Fruit fly (Drosophila melanogaster) whole organism, embryonic: Measurements from ENCODE around the gene Set2.

ENCODE experiments used
- Aef1 ChIP-seq: fragments of 200-800 bp; sonication (Bioruptor generic); IDR thresholded peaks from 3 replicates; pipeline ENCODE4 v1.3.6; 2022; ENCODE audit warnings: missing biosample characterization, missing genetic modification characterization
- CG10431 ChIP-seq: fragments of 200-800 bp; sonication (Bioruptor generic); optimal IDR thresholded peaks from 3 replicates; lab custom pipeline; 2018; ENCODE audit warnings: missing biosample characterization, mild to moderate bottlenecking, missing genetic modification characterization
- CG11696 ChIP-seq: fragments of 200-800 bp; sonication (Bioruptor generic); IDR thresholded peaks from 2 replicates; pipeline ENCODE4 v1.3.6; 2022; ENCODE audit warnings: missing biosample characterization, missing genetic modification characterization
- CG12219 ChIP-seq: fragments of 200-800 bp; sonication (Bioruptor generic); optimal IDR thresholded peaks from 3 replicates; lab custom pipeline; 2018; ENCODE audit warnings: missing biosample characterization, mild to moderate bottlenecking, missing genetic modification characterization
- CG14667 ChIP-seq: fragments of 200-800 bp; sonication (Bioruptor generic); IDR thresholded peaks from 2 replicates; pipeline ENCODE4 v1.3.6; 2022; ENCODE audit warnings: missing biosample characterization, missing genetic modification characterization
- CG17829 ChIP-seq: fragments of 200-800 bp; optimal IDR thresholded peaks from 2 replicates; lab custom pipeline; 2019; ENCODE audit warnings: missing biosample characterization, mild to moderate bottlenecking, missing genetic modification characterization, moderate library complexity
- CG2129 ChIP-seq: fragments of 200-800 bp; sonication (Bioruptor generic); IDR thresholded peaks from 2 replicates; pipeline ENCODE4 v1.3.6; 2022; ENCODE audit warnings: missing biosample characterization, missing genetic modification characterization; ENCODE audit not compliant: partially characterized antibody
- CG2875 ChIP-seq: fragments of 200-800 bp; sonication (Bioruptor generic); optimal IDR thresholded peaks from 2 replicates; lab custom pipeline; 2017; ENCODE audit warnings: missing biosample characterization, mild to moderate bottlenecking, missing genetic modification characterization, missing genetic modification reagents
- CG4328 ChIP-seq: fragments of 200-800 bp; sonication (Bioruptor generic); optimal IDR thresholded peaks from 3 replicates; lab custom pipeline; 2017; ENCODE audit warnings: missing biosample characterization, missing genetic modification reagents, missing genetic modification characterization
- CG4404 ChIP-seq: fragments of 200-800 bp; sonication (Bioruptor generic); IDR thresholded peaks from 2 replicates; pipeline ENCODE4 v1.3.6; 2022; ENCODE audit warnings: missing biosample characterization, missing genetic modification characterization
- CG6175 ChIP-seq: fragments of 200-800 bp; sonication (Bioruptor generic); IDR thresholded peaks from 3 replicates; pipeline ENCODE4 v1.3.6; 2022; ENCODE audit warnings: missing biosample characterization, missing genetic modification characterization
- CG8290 ChIP-seq, 3 experiments: fragments of 200-800 bp; sonication (Bioruptor generic); optimal IDR thresholded peaks; 2 replicates each; lab custom pipeline; 2016 to 2019; ENCODE audit warnings: missing biosample characterization in 3 of 3, missing genetic modification characterization in 3 of 3, mild to moderate bottlenecking in 2 of 3, moderate library complexity in 1 of 3
- CG8388 ChIP-seq: fragments of 200-800 bp; sonication (Bioruptor generic); optimal IDR thresholded peaks from 2 replicates; lab custom pipeline; 2019; ENCODE audit warnings: missing biosample characterization, mild to moderate bottlenecking, missing genetic modification characterization, moderate library complexity
- CG8478 ChIP-seq: fragments of >200 bp; optimal IDR thresholded peaks from 2 replicates; lab custom pipeline; 2018
- CG8765 ChIP-seq: fragments of 200-800 bp; sonication (Bioruptor generic); IDR thresholded peaks from 2 replicates; pipeline ENCODE4 v1.3.6; 2022; ENCODE audit warnings: missing biosample characterization, missing genetic modification characterization
- CkIIα-i1 ChIP-seq: fragments of 200-800 bp; sonication (Bioruptor generic); IDR thresholded peaks from 2 replicates; pipeline ENCODE4 v1.3.6; 2022; ENCODE audit warnings: missing biosample characterization, missing genetic modification characterization
- Dp ChIP-seq: fragments of 200-800 bp; sonication (Bioruptor generic); optimal IDR thresholded peaks from 2 replicates; lab custom pipeline; 2018; ENCODE audit warnings: missing biosample characterization, mild to moderate bottlenecking, missing genetic modification characterization, moderate library complexity
- Fer2 ChIP-seq: fragments of 200-800 bp; sonication (Bioruptor generic); optimal IDR thresholded peaks from 2 replicates; lab custom pipeline; 2018; ENCODE audit warnings: missing biosample characterization, mild to moderate bottlenecking, missing genetic modification characterization, moderate library complexity
- GATAe ChIP-seq: fragments of 200-800 bp; sonication (Bioruptor generic); conservative IDR thresholded peaks from 2 replicates; pipeline ENCODE4 v1.3.6; 2022; ENCODE audit warnings: missing biosample characterization, missing genetic modification characterization
- H15 ChIP-seq: fragments of 200-800 bp; sonication (Bioruptor generic); IDR thresholded peaks from 3 replicates; pipeline ENCODE4 v1.3.6; 2022; ENCODE audit warnings: missing biosample characterization, missing genetic modification characterization
- HLH4C ChIP-seq: fragments of 200-800 bp; sonication (Bioruptor generic); IDR thresholded peaks from 3 replicates; pipeline ENCODE4 v1.3.6; 2022; ENCODE audit warnings: missing biosample characterization, missing genetic modification characterization; ENCODE audit not compliant: partially characterized antibody
- Hmr ChIP-seq: fragments of 200-800 bp; sonication (Bioruptor generic); optimal IDR thresholded peaks from 3 replicates; lab custom pipeline; 2017; ENCODE audit warnings: mild to moderate bottlenecking, missing biosample characterization, missing genetic modification reagents, missing genetic modification characterization
- Nf-YA ChIP-seq: fragments of 200-800 bp; sonication (Bioruptor generic); IDR thresholded peaks from 2 replicates; pipeline ENCODE4 v1.3.6; 2022; ENCODE audit warnings: missing biosample characterization, missing genetic modification characterization
- Nf-YC ChIP-seq: fragments of 200-800 bp; optimal IDR thresholded peaks from 3 replicates; lab custom pipeline; 2019; ENCODE audit warnings: missing biosample characterization, mild to moderate bottlenecking, missing genetic modification characterization, moderate library complexity
- Oaz ChIP-seq: fragments of 200-800 bp; sonication (Bioruptor generic); IDR thresholded peaks from 2 replicates; pipeline ENCODE4 v1.3.6; 2022; ENCODE audit warnings: missing biosample characterization, missing genetic modification characterization
- Rx ChIP-seq: fragments of 200-800 bp; sonication (Bioruptor generic); IDR thresholded peaks from 2 replicates; pipeline ENCODE4 v1.3.6; 2022; ENCODE audit warnings: missing biosample characterization, missing genetic modification characterization
- Sin3A ChIP-seq: fragments of >200 bp; optimal IDR thresholded peaks from 2 replicates; lab custom pipeline; 2018
- YL-1 ChIP-seq: fragments of 200-800 bp; sonication (Bioruptor generic); optimal IDR thresholded peaks from 3 replicates; lab custom pipeline; 2017; ENCODE audit warnings: missing biosample characterization, mild to moderate bottlenecking, missing genetic modification characterization
- amos ChIP-seq: fragments of 200-800 bp; sonication (Bioruptor generic); IDR thresholded peaks from 2 replicates; pipeline ENCODE4 v1.3.6; 2022; ENCODE audit warnings: missing biosample characterization, missing genetic modification characterization; ENCODE audit not compliant: partially characterized antibody
- chif ChIP-seq, 2 experiments: fragments of 200-800 bp; sonication (Bioruptor generic); optimal IDR thresholded peaks; 3 replicates each; lab custom pipeline; 2016; ENCODE audit warnings: missing biosample characterization in 2 of 2, missing genetic modification characterization in 2 of 2
- chinmo ChIP-seq: fragments of 200-800 bp; sonication (Bioruptor generic); IDR thresholded peaks from 4 replicates; pipeline ENCODE4 v1.3.6; 2022; ENCODE audit warnings: missing biosample characterization, missing genetic modification characterization; ENCODE audit not compliant: partially characterized antibody
- croc ChIP-seq: fragments of 200-800 bp; sonication (Bioruptor generic); conservative IDR thresholded peaks from 3 replicates; pipeline ENCODE4 v1.3.6; 2022; ENCODE audit warnings: missing biosample characterization, missing genetic modification characterization
- dan ChIP-seq: fragments of 200-800 bp; sonication (Bioruptor generic); IDR thresholded peaks from 2 replicates; pipeline ENCODE4 v1.3.6; 2022; ENCODE audit warnings: missing biosample characterization, missing genetic modification characterization
- eve ChIP-seq, 2 experiments: fragments of >200 bp; optimal IDR thresholded peaks; 2 replicates each; lab custom pipeline; 2017; ENCODE audit warnings: missing biosample characterization in 2 of 2, missing genetic modification characterization in 2 of 2
- ewg ChIP-seq: fragments of 200-800 bp; sonication (Bioruptor generic); optimal IDR thresholded peaks from 3 replicates; lab custom pipeline; 2017; ENCODE audit warnings: mild to moderate bottlenecking, missing biosample characterization, missing genetic modification reagents, missing genetic modification characterization
- fd3F ChIP-seq: fragments of 200-800 bp; sonication (Bioruptor generic); optimal IDR thresholded peaks from 2 replicates; lab custom pipeline; 2018; ENCODE audit warnings: missing biosample characterization, mild to moderate bottlenecking, missing genetic modification characterization, moderate library complexity
- fd64A ChIP-seq: fragments of 200-800 bp; sonication (Bioruptor generic); optimal IDR thresholded peaks from 3 replicates; lab custom pipeline; 2018; ENCODE audit warnings: missing biosample characterization, mild to moderate bottlenecking, missing genetic modification characterization
- ftz-f1 ChIP-seq: fragments of 200-800 bp; sonication (Bioruptor generic); optimal IDR thresholded peaks from 2 replicates; lab custom pipeline; 2016; ENCODE audit warnings: missing biosample characterization, missing genetic modification characterization
- gsb ChIP-seq: fragments of 200-800 bp; sonication (Bioruptor generic); IDR thresholded peaks from 2 replicates; pipeline ENCODE4 v1.3.6; 2022; ENCODE audit warnings: missing biosample characterization, missing genetic modification characterization
- gsb-n ChIP-seq: fragments of 200-800 bp; sonication (Bioruptor generic); optimal IDR thresholded peaks from 3 replicates; lab custom pipeline; 2018; ENCODE audit warnings: missing biosample characterization, mild to moderate bottlenecking, missing genetic modification characterization
- kni ChIP-seq: fragments of 200-800 bp; sonication (Bioruptor generic); optimal IDR thresholded peaks from 3 replicates; lab custom pipeline; 2017; ENCODE audit warnings: mild to moderate bottlenecking, missing biosample characterization, missing genetic modification reagents, missing genetic modification characterization
- oc ChIP-seq: fragments of 200-800 bp; sonication (Bioruptor generic); optimal IDR thresholded peaks from 2 replicates; lab custom pipeline; 2018; ENCODE audit warnings: missing biosample characterization, mild to moderate bottlenecking, missing genetic modification characterization, moderate library complexity
- pros ChIP-seq: fragments of 200-800 bp; sonication (Bioruptor generic); optimal IDR thresholded peaks from 3 replicates; lab custom pipeline; 2019; ENCODE audit warnings: missing biosample characterization, mild to moderate bottlenecking, missing genetic modification characterization, moderate library complexity
- ranshi ChIP-seq: fragments of 200-800 bp; sonication (Bioruptor generic); IDR thresholded peaks from 2 replicates; pipeline ENCODE4 v1.3.6; 2022; ENCODE audit warnings: missing biosample characterization, missing genetic modification characterization
- row ChIP-seq: fragments of 200-800 bp; sonication (Bioruptor generic); IDR thresholded peaks from 3 replicates; pipeline ENCODE4 v1.3.6; 2022; ENCODE audit warnings: missing biosample characterization, missing genetic modification characterization
- sna ChIP-seq: fragments of 200-800 bp; sonication (Bioruptor generic); IDR thresholded peaks from 2 replicates; pipeline ENCODE4 v1.3.6; 2022; ENCODE audit warnings: missing biosample characterization, missing genetic modification characterization; ENCODE audit not compliant: partially characterized antibody
- vfl ChIP-seq: fragments of 200-800 bp; sonication (Bioruptor generic); optimal IDR thresholded peaks from 2 replicates; lab custom pipeline; 2016; ENCODE audit warnings: missing biosample characterization, missing genetic modification characterization
- wor ChIP-seq: fragments of 200-800 bp; sonication (Bioruptor generic); IDR thresholded peaks from 2 replicates; pipeline ENCODE4 v1.3.6; 2022; ENCODE audit warnings: missing biosample characterization, missing genetic modification characterization
- zfh1 ChIP-seq: fragments of 200-800 bp; sonication (Bioruptor generic); IDR thresholded peaks from 3 replicates; pipeline ENCODE4 v1.3.6; 2022; ENCODE audit warnings: missing biosample characterization, missing genetic modification characterization

Gene Set2

dm6 chrX:13396378-13397099 is 16.5 kb upstream of the Set2 start, which contains the start of gene Bcat (continued):
- TF ChIP-seq CG8388 (GFP tag; lab: Kevin White, UChicago) (peak; percentile 40), croc (GFP tag; lab: Robert Waterston, UW) (no peak; the same call in 2 of the 3 replicates), Hmr (peak; percentile 83), fd3F (peak; percentile 63), CG12219 (GFP tag; lab: Kevin White, UChicago) (no peak), amos (GFP tag; lab: Robert Waterston, UW) (no peak; the same call in 1 of the 2 replicates), oc (tag; lab: Kevin White, UChicago) (no peak), CG2129 (GFP tag; lab: Robert Waterston, UW) (no peak), vfl (no peak), Rx (GFP tag; lab: Robert Waterston, UW) (no peak; the same call in 1 of the 2 replicates), Fer2 (peak; percentile 57), pros (GFP tag; lab: Kevin White, UChicago) (no peak), CkIIα-i1 (GFP tag; lab: Robert Waterston, UW) (no peak), HLH4C (GFP tag; lab: Robert Waterston, UW) (no peak), dan (GFP tag; lab: Robert Waterston, UW) (no peak), ranshi (GFP tag; lab: Robert Waterston, UW) (0 out of 2 replicates have a peak, but pooled peaks have one; percentile 35), chinmo (GFP tag; lab: Robert Waterston, UW) (peak; percentile 68; the same call in 1 of the 4 replicates), fd64A (GFP tag; lab: Kevin White, UChicago) (no peak), ewg (GFP tag; lab: Kevin White, UChicago) (peak; percentile 57), CG10431 (GFP tag; lab: Kevin White, UChicago) (no peak), ftz-f1 (GFP tag; lab: Kevin White, UChicago) (no peak), YL-1 (no peak), CG8478 (no peak), wor (GFP tag; lab: Robert Waterston, UW) (no peak), chif (GFP tag; optimal IDR thresholded peaks at IDR 0.05; lab: Kevin White, UChicago) (peak in 1 of 2 experiments; percentile 25), Oaz (GFP tag; lab: Robert Waterston, UW) (no peak), Sin3A (lab: Kevin White, UChicago) (no peak), Dp (GFP tag; lab: Kevin White, UChicago) (no peak), CG8290 (GFP tag; optimal IDR thresholded peaks at IDR 0.05; lab: Kevin White, UChicago) (no peak), CG8290 (tag; optimal IDR thresholded peaks at IDR 0.05; lab: Kevin White, UChicago) (peak in 1 of 2 experiments; percentile 55), Nf-YC (peak; percentile 69), row (GFP tag; lab: Robert Waterston, UW) (peak; percentile 76), CG8765 (GFP tag; lab: Robert Waterston, UW) (no peak), gsb (GFP tag; lab: Robert Waterston, UW) (0 out of 2 replicates have a peak, but pooled peaks have one; percentile 41), H15 (GFP tag; lab: Robert Waterston, UW) (no peak; the same call in 2 of the 3 replicates), CG6175 (GFP tag; lab: Robert Waterston, UW) (0 out of 3 replicates have a peak, but pooled peaks have one; percentile 5), CG14667 (no peak), kni (GFP tag; lab: Kevin White, UChicago) (no peak), gsb-n (tag; lab: Kevin White, UChicago) (peak; percentile 26), Aef1 (0 out of 3 replicates have a peak, but pooled peaks have one; percentile 15), eve (GFP tag; optimal IDR thresholded peaks at IDR 0.05; lab: Kevin White, UChicago) (no peak), CG2875 (GFP tag; lab: Kevin White, UChicago) (peak; percentile 9), Nf-YA (GFP tag; lab: Robert Waterston, UW) (no peak), CG4404 (GFP tag; lab: Robert Waterston, UW) (0 out of 2 replicates have a peak, but pooled peaks have one; percentile 25), sna (no peak), CG11696 (no peak), zfh1 (GFP tag; lab: Robert Waterston, UW) (peak; percentile 4; the same call in 1 of the 3 replicates), CG17829 (tag; lab: Kevin White, UChicago) (peak; percentile 60), CG4328 (peak; percentile 67), GATAe (GFP tag; lab: Robert Waterston, UW) (peak; percentile 45; the same call in 1 of the 2 replicates)
